Worm (Caenorhabditis elegans): ENCODE measurements around the gene W08F4.13.

DNA sequence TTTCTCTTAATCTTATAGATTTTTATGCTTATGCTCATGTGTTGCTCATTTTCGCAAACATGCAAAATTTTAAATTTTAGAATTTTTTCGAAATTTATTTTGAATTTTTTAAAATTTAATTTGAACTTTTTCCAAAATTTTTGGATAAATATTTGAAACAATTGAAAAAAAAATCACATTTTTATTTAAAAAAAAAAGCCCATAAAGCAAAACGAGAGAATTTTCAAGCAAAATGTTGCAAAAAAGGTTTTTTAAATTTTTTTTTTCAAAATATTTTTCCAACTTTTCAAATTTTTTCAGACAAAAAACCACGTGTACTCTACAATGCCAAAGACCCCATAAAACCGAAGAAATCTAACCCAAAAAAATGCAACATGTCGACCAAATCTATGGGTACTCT lies 28.4 kb upstream of the W08F4.13 start, which contains the start of the genes C09E8.1 and C09E8.6:
- TF ChIP-seq egl-43 (GFP tag; IDR thresholded peaks at IDR 0.05) (no peak), mdl-1 (tag; optimal IDR thresholded peaks at IDR 0.05) (no peak), nhr-237 (tag; optimal IDR thresholded peaks at IDR 0.05) (no peak), lin-15B (tag; optimal IDR thresholded peaks at IDR 0.05) (no peak), fos-1 (tag; optimal IDR thresholded peaks at IDR 0.05) (no peak), lin-13 (GFP tag; optimal IDR thresholded peaks at IDR 0.05) (no peak), ama-1 (optimal IDR thresholded peaks at IDR 0.05) (no peak), nhr-6 (tag; optimal IDR thresholded peaks at IDR 0.05) (no peak), zag-1 (tag; optimal IDR thresholded peaks at IDR 0.05) (no peak), dmd-8 (GFP tag; IDR thresholded peaks at IDR 0.05) (no peak), saeg-2 (GFP tag; IDR thresholded peaks at IDR 0.05) (no peak), nhr-25 (tag; optimal IDR thresholded peaks at IDR 0.05; ENCODE audit: borderline replicate concordance, insufficient read depth) (no peak), cey-2 (tag; optimal IDR thresholded peaks at IDR 0.05; ENCODE audit: borderline replicate concordance, insufficient read depth) (no peak)
